Worm (Caenorhabditis elegans) whole organism, L4 larva: Measurements from ENCODE around the gene srz-56.

Source experiments
- F10B5.3 ChIP-seq: sonication (generic microtip); optimal IDR thresholded peaks from 2 replicates; lab custom pipeline; 2016; ENCODE audit warnings: mild to moderate bottlenecking, missing genetic modification characterization, missing compliant biosample characterization
- Y75B8A.6 ChIP-seq: fragments of 200-800 bp; sonication (Bioruptor generic); IDR thresholded peaks from 2 replicates; pipeline ENCODE4 v1.3.6; 2022; ENCODE audit warnings: missing genetic modification reagents, missing genetic modification characterization, missing compliant biosample characterization
- ceh-28 ChIP-seq: fragments of 150-350 bp; optimal IDR thresholded peaks from 2 replicates; lab custom pipeline; 2014; ENCODE audit warnings: missing biosample characterization, missing genetic modification reagents, missing genetic modification characterization
- ceh-32 ChIP-seq: sonication (generic microtip); optimal IDR thresholded peaks from 2 replicates; lab custom pipeline; 2016; ENCODE audit warnings: mild to moderate bottlenecking, missing genetic modification characterization, missing compliant biosample characterization; ENCODE audit not compliant: poor library complexity
- daf-8 ChIP-seq: fragments of 200-800 bp; sonication (Bioruptor generic); IDR thresholded peaks from 2 replicates; pipeline ENCODE4 v1.3.6; 2022; ENCODE audit warnings: missing genetic modification characterization, missing compliant biosample characterization
- dpl-1 ChIP-seq: fragments of 150-350 bp; optimal IDR thresholded peaks from 2 replicates; lab custom pipeline; 2014; ENCODE audit warnings: missing biosample characterization, missing genetic modification reagents, missing genetic modification characterization
- egl-27 ChIP-seq: sonication (generic microtip); optimal IDR thresholded peaks from 3 replicates; lab custom pipeline; 2017; ENCODE audit warnings: missing biosample characterization, missing genetic modification reagents, missing genetic modification characterization
- lin-29 ChIP-seq: fragments of 200-800 bp; sonication (Bioruptor generic); IDR thresholded peaks from 2 replicates; pipeline ENCODE4 v1.3.6; 2022; ENCODE audit warnings: missing genetic modification reagents, missing genetic modification characterization, missing compliant biosample characterization
- nhr-76 ChIP-seq: fragments of 150-350 bp; optimal IDR thresholded peaks from 2 replicates; lab custom pipeline; 2014; ENCODE audit warnings: missing biosample characterization, missing genetic modification characterization
- zfp-3 ChIP-seq: fragments of 200-800 bp; sonication (Bioruptor generic); conservative IDR thresholded peaks from 2 replicates; pipeline ENCODE4 v1.3.6; 2022; ENCODE audit warnings: missing genetic modification reagents, missing genetic modification characterization, missing compliant biosample characterization

ce11 chrIII:2232360-2232759 is 8.2 kb upstream of the srz-56 start, which contains the start of gene fbxa-47:
- no peak for TF ChIP-seq ceh-32
- TF ChIP-seq Y75B8A.6 (GFP tag; lab: Robert Waterston, UW): no peak
- no peak for TF ChIP-seq ceh-28 (tag; lab: Kevin White, UChicago)
- no peak for TF ChIP-seq nhr-76 (tag; lab: Kevin White, UChicago)
- TF ChIP-seq lin-29 (GFP tag; lab: Robert Waterston, UW): no peak
- TF ChIP-seq egl-27 (tag; lab: Kevin White, UChicago): no peak
- TF ChIP-seq F10B5.3 (tag; lab: Kevin White, UChicago): no peak
- TF ChIP-seq zfp-3 (GFP tag; lab: Robert Waterston, UW): no peak
- no peak for TF ChIP-seq daf-8 (GFP tag; lab: Robert Waterston, UW)
- no peak for TF ChIP-seq dpl-1
